Fruit fly (Drosophila melanogaster): Measurements from ENCODE around the gene GABA-B-R1.
A peak's percentile ranks its signal among the peaks of the same experiment; 100 is the strongest.

Gene GABA-B-R1

dm6 chr2L:15009703-15010102 lies 6.4 kb upstream of the GABA-B-R1 start, which contains the start of the genes THG and Rnmt (continued):
- TF ChIP-seq salm (tag; optimal IDR thresholded peaks at IDR 0.05) (peak; percentile 51), Atf3 (GFP tag; optimal IDR thresholded peaks at IDR 0.05) (peak; percentile 46), prd (optimal IDR thresholded peaks at IDR 0.05) (no peak), prd (GFP tag; IDR thresholded peaks at IDR 0.05) (peak; percentile 93), Lim3 (GFP tag; IDR thresholded peaks at IDR 0.05) (peak; percentile 38; the same call in 1 of the 2 replicates), HHEX (GFP tag; optimal IDR thresholded peaks at IDR 0.05) (peak; percentile 50), scrt (GFP tag; optimal IDR thresholded peaks at IDR 0.05) (peak; percentile 48), CG10979 (tag; optimal IDR thresholded peaks at IDR 0.05) (peak; percentile 77), E2f2 (GFP tag; IDR thresholded peaks at IDR 0.05) (peak; percentile 76), bbx (GFP tag; IDR thresholded peaks at IDR 0.05; ENCODE audit: partially characterized antibody) (peak; percentile 81), BtbVII (GFP tag; optimal IDR thresholded peaks at IDR 0.05) (peak; percentile 2), Gug (GFP tag; IDR thresholded peaks at IDR 0.05) (peak; percentile 85), CG31365 (tag; optimal IDR thresholded peaks at IDR 0.05) (no peak), lbe (GFP tag; optimal IDR thresholded peaks at IDR 0.05) (peak; percentile 81), dan (GFP tag; IDR thresholded peaks at IDR 0.05) (peak; percentile 30; the same call in 1 of the 2 replicates), Antp (GFP tag; optimal IDR thresholded peaks at IDR 0.05) (peak; percentile 55), CG15514 (GFP tag; optimal IDR thresholded peaks at IDR 0.05) (peak; percentile 56), CG4707 (GFP tag; optimal IDR thresholded peaks at IDR 0.05) (peak; percentile 20), CG12219 (GFP tag; optimal IDR thresholded peaks at IDR 0.05) (peak; percentile 37), CG18476 (GFP tag; optimal IDR thresholded peaks at IDR 0.05) (peak; percentile 62), trh (GFP tag; optimal IDR thresholded peaks at IDR 0.05) (peak; percentile 58), z (GFP tag; IDR thresholded peaks at IDR 0.05) (peak; percentile 67; the same call in 2 of the 3 replicates), grau (tag; optimal IDR thresholded peaks at IDR 0.05) (peak; percentile 86), CG12104 (GFP tag; optimal IDR thresholded peaks at IDR 0.05) (peak; percentile 63), CG3065 (GFP tag; optimal IDR thresholded peaks at IDR 0.05) (peak; percentile 63), CG17359 (tag; optimal IDR thresholded peaks at IDR 0.05) (peak; percentile 72), sqz (GFP tag; optimal IDR thresholded peaks at IDR 0.05) (no peak), CG6254 (GFP tag; optimal IDR thresholded peaks at IDR 0.05) (peak; percentile 43), gcm2 (GFP tag; optimal IDR thresholded peaks at IDR 0.05) (peak; percentile 38), CG4820 (GFP tag; optimal IDR thresholded peaks at IDR 0.05) (peak; percentile 68)

dm6 chr2L:15011779-15012178 lies 4.4 kb upstream of the GABA-B-R1 start:
- TF ChIP-seq CG13296 (GFP tag; optimal IDR thresholded peaks at IDR 0.05) (no peak), Fer1 (GFP tag; optimal IDR thresholded peaks at IDR 0.05) (peak; percentile 4), h (optimal IDR thresholded peaks at IDR 0.05) (no peak), Med (GFP tag) (peak; percentile 34), amos (GFP tag; IDR thresholded peaks at IDR 0.05; ENCODE audit: partially characterized antibody) (peak; percentile 22; the same call in 1 of the 2 replicates), CG1603 (tag; optimal IDR thresholded peaks at IDR 0.05) (no peak), Hr51 (GFP tag; optimal IDR thresholded peaks at IDR 0.05) (peak in 1 of 2 experiments; percentile 39), gcm (GFP tag; optimal IDR thresholded peaks at IDR 0.05) (no peak), tup (GFP tag; optimal IDR thresholded peaks at IDR 0.05) (no peak), Gug (GFP tag; IDR thresholded peaks at IDR 0.05) (no peak), abd-A (tag; optimal IDR thresholded peaks at IDR 0.05) (peak; percentile 67), CG33557 (GFP tag; optimal IDR thresholded peaks at IDR 0.05) (no peak), Deaf1 (tag; optimal IDR thresholded peaks at IDR 0.05) (peak; percentile 58), CG18476 (GFP tag; optimal IDR thresholded peaks at IDR 0.05) (peak; percentile 2), ewg (GFP tag; optimal IDR thresholded peaks at IDR 0.05) (peak; percentile 14), jumu (GFP tag; optimal IDR thresholded peaks at IDR 0.05) (no peak), Nf-YC (tag; optimal IDR thresholded peaks at IDR 0.05) (no peak), CG15011 (GFP tag; optimal IDR thresholded peaks at IDR 0.05) (no peak), ci (GFP tag; IDR thresholded peaks at IDR 0.05) (0 out of 3 replicates have a peak, but pooled peaks have one; percentile 25), lov (optimal IDR thresholded peaks at IDR 0.05) (no peak), lov (GFP tag; IDR thresholded peaks at IDR 0.05) (no peak), CG8478 (optimal IDR thresholded peaks at IDR 0.05) (no peak), Bgb (GFP tag; IDR thresholded peaks at IDR 0.05; ENCODE audit: partially characterized antibody) (peak; percentile 31; the same call in 1 of the 2 replicates), scrt (GFP tag; optimal IDR thresholded peaks at IDR 0.05) (peak; percentile 93)
